Worm (Caenorhabditis elegans) whole organism, L1 larva: Measurements from ENCODE around the gene fbxb-16.

ENCODE experiments used
- blmp-1 ChIP-seq: fragments of 150-350 bp; optimal IDR thresholded peaks from 2 replicates; lab custom pipeline; 2014; ENCODE audit warnings: missing biosample characterization, missing genetic modification characterization
- ceh-82 ChIP-seq, 3 experiments: fragments of 150-350 bp in 1 of 3; sonication (generic microtip) in 2 of 3; optimal IDR thresholded peaks; 2 replicates each; lab custom pipeline; 2014 to 2017; ENCODE audit warnings: missing biosample characterization in 3 of 3, missing genetic modification characterization in 3 of 3
- elt-3 ChIP-seq, 6 experiments: fragments of 150-350 bp in 1 of 6; sonication (generic microtip); optimal IDR thresholded peaks; 2 replicates each; lab custom pipeline; 2017 to 2018; ENCODE audit warnings: missing biosample characterization in 6 of 6, missing genetic modification characterization in 6 of 6, inconsistent platforms in 1 of 6
- fkh-10 ChIP-seq: sonication (generic microtip); optimal IDR thresholded peaks from 2 replicates; lab custom pipeline; 2017; ENCODE audit warnings: missing biosample characterization, missing genetic modification reagents, missing genetic modification characterization
- hlh-17 ChIP-seq: fragments of 200-800 bp; sonication (Bioruptor generic); optimal IDR thresholded peaks from 2 replicates; lab custom pipeline; 2018; ENCODE audit warnings: missing genetic modification characterization, mild to moderate bottlenecking, missing compliant biosample characterization, moderate library complexity, borderline replicate concordance
- lin-13 ChIP-seq: fragments of 150-350 bp; optimal IDR thresholded peaks from 2 replicates; lab custom pipeline; 2014; ENCODE audit warnings: missing biosample characterization, missing genetic modification reagents, missing genetic modification characterization
- lin-15B ChIP-seq: fragments of 150-350 bp; sonication (generic microtip); optimal IDR thresholded peaks from 3 replicates; lab custom pipeline; 2014; ENCODE audit warnings: missing biosample characterization, missing genetic modification characterization
- nhr-19 ChIP-seq: fragments of 200-800 bp; sonication (Bioruptor generic); conservative IDR thresholded peaks from 2 replicates; pipeline ENCODE4 v1.3.6; 2022; ENCODE audit warnings: missing genetic modification characterization, missing compliant biosample characterization
- nhr-20 ChIP-seq: sonication (generic microtip); optimal IDR thresholded peaks from 2 replicates; lab custom pipeline; 2016; ENCODE audit warnings: mild to moderate bottlenecking, missing genetic modification characterization, missing compliant biosample characterization
- nhr-76 ChIP-seq: sonication (generic microtip); optimal IDR thresholded peaks from 2 replicates; lab custom pipeline; 2017; ENCODE audit warnings: missing biosample characterization, missing genetic modification characterization
- unc-62 ChIP-seq: fragments of 150-350 bp; optimal IDR thresholded peaks from 2 replicates; lab custom pipeline; 2014; ENCODE audit warnings: missing biosample characterization, missing genetic modification reagents, missing genetic modification characterization

- TF ChIP-seq ceh-82 (tag; optimal IDR thresholded peaks at IDR 0.05; lab: Kevin White, UChicago) (no peak), lin-15B (tag; lab: Kevin White, UChicago) (no peak), nhr-19 (no peak), nhr-76 (tag; lab: Kevin White, UChicago) (no peak), blmp-1 (tag; lab: Kevin White, UChicago) (no peak), fkh-10 (GFP tag; lab: Kevin White, UChicago) (no peak), elt-3 (tag; optimal IDR thresholded peaks at IDR 0.05; lab: Kevin White, UChicago) (no peak), nhr-20 (tag; lab: Kevin White, UChicago) (no peak), lin-13 (GFP tag; lab: Kevin White, UChicago) (no peak), hlh-17 (no peak), unc-62 (GFP tag; lab: Kevin White, UChicago) (no peak)
Measured at ce11 chrII:1688813-1689212, 37.1 kb upstream of the fbxb-16 start, which contains the start of the genes fbxb-18 and fbxb-19.
